Worm (Caenorhabditis elegans) whole organism, L2 larva: ENCODE measurements around the gene zig-6.

ENCODE experiments used
- C34F6.9 ChIP-seq: fragments of 150-350 bp; optimal IDR thresholded peaks from 2 replicates; lab custom pipeline; 2014; ENCODE audit warnings: missing biosample characterization, missing genetic modification characterization
- F13H6.1 ChIP-seq: sonication (generic microtip); optimal IDR thresholded peaks from 2 replicates; lab custom pipeline; 2016; ENCODE audit warnings: missing genetic modification characterization, missing compliant biosample characterization
- R02D3.7 ChIP-seq: fragments of 150-350 bp; optimal IDR thresholded peaks from 2 replicates; lab custom pipeline; 2014; ENCODE audit warnings: missing biosample characterization, missing genetic modification characterization
- Y55F3AM.14 ChIP-seq: fragments of 200-800 bp; sonication (Bioruptor generic); optimal IDR thresholded peaks from 2 replicates; lab custom pipeline; 2018; ENCODE audit warnings: mild to moderate bottlenecking, missing genetic modification characterization, missing compliant biosample characterization
- ZK546.5 ChIP-seq: sonication (generic microtip); optimal IDR thresholded peaks from 2 replicates; lab custom pipeline; 2017; ENCODE audit warnings: missing biosample characterization, missing genetic modification characterization
- alr-1 ChIP-seq: fragments of 150-350 bp; optimal IDR thresholded peaks from 2 replicates; lab custom pipeline; 2014; ENCODE audit warnings: missing biosample characterization, missing genetic modification characterization
- aly-2 ChIP-seq: fragments of 150-350 bp; optimal IDR thresholded peaks from 2 replicates; lab custom pipeline; 2014; ENCODE audit warnings: missing biosample characterization, missing genetic modification characterization
- ama-1 ChIP-seq: fragments of 150-350 bp; optimal IDR thresholded peaks from 2 replicates; lab custom pipeline; 2018; ENCODE audit warnings: inconsistent platforms
- blmp-1 ChIP-seq: sonication (generic microtip); optimal IDR thresholded peaks from 2 replicates; lab custom pipeline; 2017; ENCODE audit warnings: missing genetic modification characterization, mild to moderate bottlenecking, missing compliant biosample characterization, antibody characterized with exemption, moderate library complexity; ENCODE audit not compliant: insufficient read depth
- ceh-16 ChIP-seq: fragments of 150-350 bp; optimal IDR thresholded peaks from 2 replicates; lab custom pipeline; 2014; ENCODE audit warnings: missing biosample characterization, missing genetic modification characterization
- ceh-82 ChIP-seq: fragments of 150-350 bp; optimal IDR thresholded peaks from 2 replicates; lab custom pipeline; 2014; ENCODE audit warnings: missing biosample characterization, missing genetic modification characterization
- crh-2 ChIP-seq: sonication (generic microtip); optimal IDR thresholded peaks from 2 replicates; lab custom pipeline; 2017; ENCODE audit warnings: missing biosample characterization, missing genetic modification characterization
- dmd-4 ChIP-seq: sonication (generic microtip); optimal IDR thresholded peaks from 2 replicates; lab custom pipeline; 2017; ENCODE audit warnings: missing biosample characterization, missing genetic modification characterization
- egl-27 ChIP-seq: sonication (generic microtip); optimal IDR thresholded peaks from 3 replicates; lab custom pipeline; 2017; ENCODE audit warnings: missing biosample characterization, missing genetic modification reagents, missing genetic modification characterization
- elt-1 ChIP-seq: fragments of 150-350 bp; optimal IDR thresholded peaks from 2 replicates; lab custom pipeline; 2014; ENCODE audit warnings: missing biosample characterization, missing genetic modification characterization
- elt-3 ChIP-seq: sonication (generic microtip); optimal IDR thresholded peaks from 2 replicates; lab custom pipeline; 2017; ENCODE audit warnings: missing biosample characterization, missing genetic modification characterization
- fos-1 ChIP-seq: fragments of 150-350 bp; optimal IDR thresholded peaks from 2 replicates; lab custom pipeline; 2014; ENCODE audit warnings: missing biosample characterization, missing genetic modification characterization
- gmeb-1 ChIP-seq: fragments of 150-350 bp; optimal IDR thresholded peaks from 2 replicates; lab custom pipeline; 2014; ENCODE audit warnings: missing biosample characterization, missing genetic modification characterization
- lin-11 ChIP-seq: fragments of 150-350 bp; sonication (generic microtip); optimal IDR thresholded peaks from 2 replicates; lab custom pipeline; 2014; ENCODE audit warnings: missing biosample characterization, missing genetic modification characterization, inconsistent platforms, mixed read lengths
- lin-13 ChIP-seq: fragments of 150-350 bp; optimal IDR thresholded peaks from 2 replicates; lab custom pipeline; 2014; ENCODE audit warnings: missing biosample characterization, missing genetic modification reagents, missing genetic modification characterization
- lin-39 ChIP-seq: fragments of 150-350 bp; optimal IDR thresholded peaks from 2 replicates; lab custom pipeline; 2014; ENCODE audit warnings: missing biosample characterization, missing genetic modification reagents, missing genetic modification characterization
- lsy-2 ChIP-seq, 2 experiments: fragments of 150-350 bp in 1 of 2; sonication (generic microtip) in 1 of 2; optimal IDR thresholded peaks; 2 replicates each; lab custom pipeline; 2014 to 2017; ENCODE audit warnings: missing biosample characterization in 2 of 2, missing genetic modification characterization in 2 of 2
- mab-5 ChIP-seq: fragments of 150-350 bp; optimal IDR thresholded peaks from 2 replicates; lab custom pipeline; 2014; ENCODE audit warnings: missing biosample characterization, missing genetic modification characterization
- mbf-1 ChIP-seq: sonication (generic microtip); optimal IDR thresholded peaks from 2 replicates; lab custom pipeline; 2017; ENCODE audit warnings: missing biosample characterization, missing genetic modification characterization
- mdl-1 ChIP-seq, 2 experiments: fragments of 150-350 bp in 1 of 2; sonication (generic microtip) in 1 of 2; optimal IDR thresholded peaks; 2 replicates each; lab custom pipeline; 2017; ENCODE audit warnings: missing biosample characterization in 2 of 2, missing genetic modification characterization in 2 of 2
- nhr-10 ChIP-seq: sonication (generic microtip); optimal IDR thresholded peaks from 2 replicates; lab custom pipeline; 2017; ENCODE audit warnings: missing biosample characterization, missing genetic modification characterization
- nhr-11 ChIP-seq: fragments of 150-350 bp; optimal IDR thresholded peaks from 2 replicates; lab custom pipeline; 2014; ENCODE audit warnings: missing biosample characterization, missing genetic modification characterization
- nhr-12 ChIP-seq: fragments of 150-350 bp; optimal IDR thresholded peaks from 2 replicates; lab custom pipeline; 2014; ENCODE audit warnings: missing biosample characterization, missing genetic modification characterization
- nhr-129 ChIP-seq: fragments of 150-350 bp; optimal IDR thresholded peaks from 2 replicates; lab custom pipeline; 2014; ENCODE audit warnings: missing biosample characterization, missing genetic modification characterization
- nhr-21 ChIP-seq: fragments of 150-350 bp; optimal IDR thresholded peaks from 2 replicates; lab custom pipeline; 2014; ENCODE audit warnings: missing biosample characterization, missing genetic modification characterization
- nhr-23 ChIP-seq: fragments of 150-350 bp; optimal IDR thresholded peaks from 2 replicates; lab custom pipeline; 2014; ENCODE audit warnings: missing biosample characterization, missing genetic modification reagents, missing genetic modification characterization
- nhr-237 ChIP-seq: fragments of 150-350 bp; optimal IDR thresholded peaks from 2 replicates; lab custom pipeline; 2014; ENCODE audit warnings: missing biosample characterization, missing genetic modification characterization
- nhr-25 ChIP-seq: fragments of 150-350 bp; sonication (generic microtip); optimal IDR thresholded peaks from 3 replicates; lab custom pipeline; 2014; ENCODE audit warnings: missing biosample characterization, missing genetic modification characterization
- nhr-6 ChIP-seq: fragments of 150-350 bp; optimal IDR thresholded peaks from 2 replicates; lab custom pipeline; 2014; ENCODE audit warnings: missing biosample characterization, missing genetic modification characterization
- nhr-77 ChIP-seq: fragments of 150-350 bp; optimal IDR thresholded peaks from 2 replicates; lab custom pipeline; 2014; ENCODE audit warnings: missing biosample characterization, missing genetic modification characterization
- peb-1 ChIP-seq: fragments of 150-350 bp; optimal IDR thresholded peaks from 2 replicates; lab custom pipeline; 2014; ENCODE audit warnings: missing biosample characterization, missing genetic modification characterization
- sem-4 ChIP-seq: fragments of 150-350 bp; optimal IDR thresholded peaks from 2 replicates; lab custom pipeline; 2014; ENCODE audit warnings: missing biosample characterization, missing genetic modification reagents, missing genetic modification characterization
- skn-1 ChIP-seq: sonication (generic microtip); optimal IDR thresholded peaks from 2 replicates; lab custom pipeline; 2017; ENCODE audit warnings: missing biosample characterization, missing genetic modification characterization
- sma-3 ChIP-seq: sonication (generic microtip); optimal IDR thresholded peaks from 2 replicates; lab custom pipeline; 2016; ENCODE audit warnings: missing genetic modification reagents, missing genetic modification characterization, missing compliant biosample characterization
- sma-9 ChIP-seq, 2 experiments: fragments of 150-350 bp in 1 of 2; sonication (generic microtip) in 1 of 2; optimal IDR thresholded peaks; 2 replicates each; lab custom pipeline; 2014 to 2016; ENCODE audit warnings: missing genetic modification characterization in 2 of 2, mild to moderate bottlenecking in 1 of 2, missing biosample characterization in 1 of 2, missing compliant biosample characterization in 1 of 2, missing genetic modification reagents in 1 of 2, moderate library complexity in 1 of 2
- snpc-4 ChIP-seq: fragments of 150-350 bp; optimal IDR thresholded peaks from 2 replicates; lab custom pipeline; 2014; ENCODE audit warnings: missing biosample characterization, missing genetic modification characterization
- unc-39 ChIP-seq: fragments of 150-350 bp; optimal IDR thresholded peaks from 2 replicates; lab custom pipeline; 2014; ENCODE audit warnings: missing biosample characterization, missing genetic modification characterization
- unc-55 ChIP-seq: fragments of 150-350 bp; sonication (generic microtip); optimal IDR thresholded peaks from 3 replicates; lab custom pipeline; 2014; ENCODE audit warnings: missing biosample characterization, missing genetic modification reagents, missing genetic modification characterization
- unc-62 ChIP-seq: fragments of 150-350 bp; optimal IDR thresholded peaks from 2 replicates; lab custom pipeline; 2014; ENCODE audit warnings: missing biosample characterization, missing genetic modification reagents, missing genetic modification characterization
- zag-1 ChIP-seq: fragments of 150-350 bp; optimal IDR thresholded peaks from 2 replicates; lab custom pipeline; 2014; ENCODE audit warnings: missing biosample characterization, missing genetic modification characterization
- ztf-1 ChIP-seq: fragments of 200-800 bp; sonication (Bioruptor generic); conservative IDR thresholded peaks from 2 replicates; pipeline ENCODE4 v1.3.6; 2022; ENCODE audit warnings: missing genetic modification characterization, missing compliant biosample characterization
- ztf-11 ChIP-seq: sonication (generic microtip); optimal IDR thresholded peaks from 2 replicates; lab custom pipeline; 2017; ENCODE audit warnings: missing biosample characterization, missing genetic modification characterization
- ztf-4 ChIP-seq: fragments of 150-350 bp; optimal IDR thresholded peaks from 2 replicates; lab custom pipeline; 2014; ENCODE audit warnings: missing biosample characterization, missing genetic modification characterization

Gene zig-6

DNA sequence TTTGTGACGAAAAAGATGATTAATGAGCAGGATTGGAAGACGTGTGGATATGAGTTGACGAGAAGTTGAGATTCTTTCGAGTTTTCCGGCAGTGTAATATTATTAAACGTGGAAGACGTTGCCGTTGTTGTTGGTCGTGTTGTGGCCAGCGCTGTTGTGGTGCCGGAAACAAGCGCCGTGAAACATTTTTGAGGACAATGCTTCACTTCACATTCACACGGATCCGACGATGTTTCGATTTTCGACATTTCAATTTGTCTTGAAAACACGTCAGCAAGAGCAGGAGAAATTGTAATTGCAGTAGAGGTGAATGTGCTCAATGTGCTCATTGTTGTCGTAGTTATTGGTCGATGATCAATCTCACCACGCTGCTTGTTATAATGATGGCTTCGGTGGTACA lies 20.1 kb downstream of the zig-6 start:
- no peak for TF ChIP-seq alr-1
- TF ChIP-seq mdl-1 (tag; optimal IDR thresholded peaks at IDR 0.05; lab: Kevin White, UChicago), result no peak
- no peak for TF ChIP-seq lin-13 (GFP tag; lab: Kevin White, UChicago)
- TF ChIP-seq lsy-2 (tag; optimal IDR thresholded peaks at IDR 0.05; lab: Kevin White, UChicago), result no peak
- no peak for TF ChIP-seq nhr-10 (tag; lab: Kevin White, UChicago)
- no peak for TF ChIP-seq nhr-77 (tag; lab: Kevin White, UChicago)
- no peak for TF ChIP-seq nhr-23 (tag; lab: Kevin White, UChicago)
- no peak for TF ChIP-seq F13H6.1 (tag; lab: Kevin White, UChicago)
- no peak for TF ChIP-seq ztf-1 (GFP tag; lab: Robert Waterston, UW)
- no peak for TF ChIP-seq lin-39
- TF ChIP-seq ceh-82 (tag; lab: Kevin White, UChicago), result no peak
- TF ChIP-seq ZK546.5 (tag; lab: Kevin White, UChicago), result no peak
- no peak for TF ChIP-seq unc-55
- TF ChIP-seq Y55F3AM.14 (GFP tag; lab: Kevin White, UChicago), result no peak
- no peak for TF ChIP-seq elt-1 (tag; lab: Kevin White, UChicago)
- no peak for TF ChIP-seq C34F6.9 (tag; lab: Kevin White, UChicago)
- TF ChIP-seq sma-3 (GFP tag; lab: Kevin White, UChicago), result no peak

ce11 chrX:5165037-5165436 lies 23.8 kb downstream of the zig-6 start, which contains the start of gene mans-3:
TSS of gene mans-3 (plus strand) at chrX:5165395.
- TF ChIP-seq elt-3 (no peak), ama-1 (lab: Kevin White, UChicago) (peak; percentile 5), lin-11 (peak; percentile 71), skn-1 (peak; percentile 67), lin-13 (GFP tag; lab: Kevin White, UChicago) (peak; percentile 87), nhr-10 (tag; lab: Kevin White, UChicago) (no peak), unc-39 (tag; lab: Kevin White, UChicago) (no peak), elt-1 (tag; lab: Kevin White, UChicago) (no peak), sma-9 (GFP tag; optimal IDR thresholded peaks at IDR 0.05; lab: Kevin White, UChicago) (peak; percentile 94), sma-9 (tag; optimal IDR thresholded peaks at IDR 0.05; lab: Kevin White, UChicago) (no peak), F13H6.1 (tag; lab: Kevin White, UChicago) (peak; percentile 91), Y55F3AM.14 (GFP tag; lab: Kevin White, UChicago) (peak; percentile 43), unc-55 (peak; percentile 86), alr-1 (no peak), peb-1 (tag; lab: Kevin White, UChicago) (no peak), nhr-11 (no peak), ceh-16 (tag; lab: Kevin White, UChicago) (peak; percentile 59), blmp-1 (tag; lab: Kevin White, UChicago) (peak; percentile 43), R02D3.7 (tag; lab: Kevin White, UChicago) (no peak), ceh-82 (tag; lab: Kevin White, UChicago) (no peak), ZK546.5 (tag; lab: Kevin White, UChicago) (no peak), aly-2 (tag; lab: Kevin White, UChicago) (no peak), mab-5 (tag; lab: Kevin White, UChicago) (peak; percentile 80), ztf-11 (tag; lab: Kevin White, UChicago) (no peak), nhr-129 (tag; lab: Kevin White, UChicago) (peak; percentile 93), mbf-1 (no peak), nhr-21 (peak; percentile 89), nhr-77 (tag; lab: Kevin White, UChicago) (peak; percentile 48), egl-27 (peak; percentile 85), nhr-23 (tag; lab: Kevin White, UChicago) (no peak), sma-3 (GFP tag; lab: Kevin White, UChicago) (peak; percentile 86), nhr-12 (no peak), ztf-1 (GFP tag; lab: Robert Waterston, UW) (no peak), unc-62 (GFP tag; lab: Kevin White, UChicago) (no peak), C34F6.9 (tag; lab: Kevin White, UChicago) (peak; percentile 92), nhr-237 (tag; lab: Kevin White, UChicago) (no peak), nhr-25 (tag; lab: Kevin White, UChicago) (peak; percentile 90), crh-2 (tag; lab: Kevin White, UChicago) (peak; percentile 98), mdl-1 (tag; optimal IDR thresholded peaks at IDR 0.05; lab: Kevin White, UChicago) (peak; percentile 82 to 98), lsy-2 (tag; optimal IDR thresholded peaks at IDR 0.05; lab: Kevin White, UChicago) (peak; percentile 77 to 93), lin-39 (peak; percentile 23), sem-4 (tag; lab: Kevin White, UChicago) (peak; percentile 89), dmd-4 (tag; lab: Kevin White, UChicago) (no peak), zag-1 (tag; lab: Kevin White, UChicago) (peak; percentile 81), snpc-4 (tag; lab: Kevin White, UChicago) (peak; percentile 68), nhr-6 (peak; percentile 88), fos-1 (peak; percentile 88), gmeb-1 (peak; percentile 85), ztf-4 (tag; lab: Kevin White, UChicago) (peak; percentile 67)
